Worm (Caenorhabditis elegans) whole organism, mixed stage, embryonic: Measurements from ENCODE around the gene ugt-30.

Experiments used
- pha-4 ChIP-seq: fragments of 150-350 bp; optimal IDR thresholded peaks from 2 replicates; lab custom pipeline; 2018; ENCODE audit warnings: missing biosample characterization, missing genetic modification reagents, missing genetic modification characterization
- snpc-4 ChIP-seq: fragments of 150-350 bp; optimal IDR thresholded peaks from 2 replicates; lab custom pipeline; 2014; ENCODE audit warnings: missing biosample characterization, missing genetic modification characterization
- sptf-1 ChIP-seq: sonication (generic microtip); optimal IDR thresholded peaks from 2 replicates; lab custom pipeline; 2017; ENCODE audit warnings: mild to moderate bottlenecking, missing genetic modification characterization, moderate library complexity, missing compliant biosample characterization
- unc-120 ChIP-seq: sonication (generic microtip); optimal IDR thresholded peaks from 2 replicates; lab custom pipeline; 2017; ENCODE audit warnings: missing genetic modification characterization, missing compliant biosample characterization; ENCODE audit not compliant: poor library complexity, severe bottlenecking
- ztf-11 ChIP-seq: fragments of 150-350 bp; optimal IDR thresholded peaks from 2 replicates; lab custom pipeline; 2014; ENCODE audit warnings: missing biosample characterization, missing genetic modification characterization

ce11 chrV:15156504-15156903, 31.4 kb upstream of the ugt-30 start:
- TF ChIP-seq unc-120 = no peak
- TF ChIP-seq pha-4 (tag; lab: Kevin White, UChicago) = no peak
- no peak for TF ChIP-seq ztf-11 (tag; lab: Kevin White, UChicago)
- no peak for TF ChIP-seq snpc-4 (tag; lab: Kevin White, UChicago)
- TF ChIP-seq sptf-1 (tag; lab: Kevin White, UChicago) = no peak
